Worm (Caenorhabditis elegans): ENCODE results near the gene Y32B12B.8.

The Y32B12B.8 gene

DNA sequence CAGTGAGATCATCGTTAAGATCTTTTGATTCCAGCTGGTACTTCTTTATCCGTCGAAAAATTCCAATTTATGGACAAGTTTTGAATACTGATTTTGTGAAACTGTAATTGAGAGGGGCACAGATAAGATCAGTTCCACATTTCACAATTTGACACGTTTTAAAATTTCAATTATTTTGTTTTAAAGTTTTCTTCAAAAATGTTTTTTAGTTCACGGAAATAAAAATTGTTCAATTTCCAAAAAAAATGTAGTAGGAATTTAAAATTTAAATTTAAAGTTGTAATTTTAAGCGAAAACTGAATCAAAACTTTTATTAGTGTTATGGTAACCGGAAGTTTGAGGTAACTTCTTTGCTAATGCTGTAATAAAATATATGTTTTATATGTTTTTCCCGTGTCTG, 17.7 kb upstream of the Y32B12B.8 start, which contains the start of gene F36D3.4:
F36D3.4 (minus strand) TSS at position 101 of the 400 bp plus-strand sequence.
- TF ChIP-seq klf-2 (GFP tag; conservative IDR thresholded peaks at IDR 0.05) (no peak), ztf-29 (GFP tag; IDR thresholded peaks at IDR 0.05) (no peak), ztf-23 (GFP tag; IDR thresholded peaks at IDR 0.05) (no peak), flt-1 (GFP tag; IDR thresholded peaks at IDR 0.05) (no peak), T22C8.4 (GFP tag; IDR thresholded peaks at IDR 0.05) (no peak), med-1 (GFP tag; optimal IDR thresholded peaks at IDR 0.05; ENCODE audit: insufficient read depth) (no peak), ref-1 (GFP tag; conservative IDR thresholded peaks at IDR 0.05) (no peak), tab-1 (GFP tag; IDR thresholded peaks at IDR 0.05) (no peak), cog-1 (tag; optimal IDR thresholded peaks at IDR 0.05) (no peak)

DNA sequence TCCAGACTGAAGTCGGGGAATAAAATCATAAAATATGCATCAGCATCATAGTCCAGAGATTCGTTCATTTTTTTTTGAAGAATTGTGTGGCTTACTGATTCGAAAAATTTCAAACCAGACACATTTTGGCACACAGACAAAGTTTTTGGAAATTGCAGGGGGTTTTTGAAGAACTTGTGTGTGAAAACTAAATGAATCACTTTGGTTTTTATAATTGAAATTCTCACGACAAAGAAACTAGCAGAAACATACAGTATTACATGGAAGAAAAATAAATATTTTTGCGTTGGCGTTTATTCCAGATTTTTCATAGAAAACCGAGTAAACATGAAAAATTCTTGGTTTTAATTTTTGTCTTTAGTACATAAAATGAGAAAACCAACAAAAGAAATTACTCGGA, 13.0 kb upstream of the Y32B12B.8 start, which contains the start of gene srw-34:
srw-34 (minus strand) TSS at position 101 of the 400 bp plus-strand sequence.
- no peak for TF ChIP-seq tab-1 (GFP tag; IDR thresholded peaks at IDR 0.05)
- TF ChIP-seq med-1 (GFP tag; optimal IDR thresholded peaks at IDR 0.05; ENCODE audit: insufficient read depth), result no peak
- no peak for TF ChIP-seq T22C8.4 (GFP tag; IDR thresholded peaks at IDR 0.05)
- no peak for TF ChIP-seq ref-1 (GFP tag; conservative IDR thresholded peaks at IDR 0.05)
- no peak for TF ChIP-seq klf-2 (GFP tag; conservative IDR thresholded peaks at IDR 0.05)
- no peak for TF ChIP-seq flt-1 (GFP tag; IDR thresholded peaks at IDR 0.05)
- no peak for TF ChIP-seq cog-1 (tag; optimal IDR thresholded peaks at IDR 0.05)
- TF ChIP-seq ztf-29 (GFP tag; IDR thresholded peaks at IDR 0.05), result no peak
- TF ChIP-seq ztf-23 (GFP tag; IDR thresholded peaks at IDR 0.05), result no peak

DNA sequence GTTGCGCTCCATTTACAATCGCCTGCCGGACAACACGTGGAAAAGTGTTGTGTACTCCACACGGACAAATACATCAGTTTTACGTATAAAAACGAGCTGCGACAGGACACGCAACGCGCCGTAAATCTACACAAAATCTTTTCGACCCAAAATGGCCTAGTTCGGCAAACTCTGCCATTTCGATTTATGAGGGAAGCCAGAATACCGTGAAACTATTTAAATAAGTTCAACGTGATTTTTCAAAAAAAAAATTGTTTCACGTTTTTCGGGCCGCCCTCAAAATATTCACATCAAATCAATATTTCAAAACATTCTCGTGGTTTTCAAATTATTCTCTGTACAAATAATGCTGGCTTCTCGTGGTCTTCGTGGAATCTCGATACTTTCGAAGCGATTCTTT, 8.4 kb upstream of the Y32B12B.8 start, which contains the start of gene F36D3.8:
F36D3.8 (plus strand) TSS at position 301 of the 400 bp plus-strand sequence.
- TF ChIP-seq T22C8.4 (GFP tag; IDR thresholded peaks at IDR 0.05), result no peak
- TF ChIP-seq cog-1 (tag; optimal IDR thresholded peaks at IDR 0.05), result no peak
- no peak for TF ChIP-seq ztf-29 (GFP tag; IDR thresholded peaks at IDR 0.05)
- TF ChIP-seq klf-2 (GFP tag; conservative IDR thresholded peaks at IDR 0.05), result no peak
- no peak for TF ChIP-seq ztf-23 (GFP tag; IDR thresholded peaks at IDR 0.05)
- TF ChIP-seq flt-1 (GFP tag; IDR thresholded peaks at IDR 0.05), result no peak
- no peak for TF ChIP-seq ref-1 (GFP tag; conservative IDR thresholded peaks at IDR 0.05)
- no peak for TF ChIP-seq tab-1 (GFP tag; IDR thresholded peaks at IDR 0.05)
- no peak for TF ChIP-seq med-1 (GFP tag; optimal IDR thresholded peaks at IDR 0.05; ENCODE audit: insufficient read depth)

DNA sequence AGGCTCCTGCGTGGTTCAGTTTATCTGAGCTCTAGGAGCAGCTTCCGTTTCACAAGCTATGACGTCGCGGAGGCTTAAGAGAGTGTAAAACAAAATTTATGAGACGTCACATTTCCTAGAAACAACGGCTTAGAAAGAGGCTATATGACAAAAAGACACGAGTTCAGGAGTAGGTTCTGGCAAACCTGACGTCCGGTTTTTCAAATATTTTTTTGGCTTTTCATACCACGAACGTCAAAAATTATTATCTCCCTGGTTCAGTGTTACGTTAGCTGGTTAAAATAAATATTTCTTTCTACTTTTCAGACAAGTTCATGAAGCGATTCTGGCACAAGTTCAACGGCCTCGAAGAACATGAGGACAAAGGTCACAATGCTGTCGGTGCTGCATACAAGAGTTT, 7.5 kb upstream of the Y32B12B.8 start, which contains the start of gene F36D3.16:
F36D3.16 (plus strand) TSS at position 301 of the 400 bp plus-strand sequence.
- TF ChIP-seq flt-1 (GFP tag; IDR thresholded peaks at IDR 0.05) (no peak), cog-1 (tag; optimal IDR thresholded peaks at IDR 0.05) (no peak), T22C8.4 (GFP tag; IDR thresholded peaks at IDR 0.05) (no peak), tab-1 (GFP tag; IDR thresholded peaks at IDR 0.05) (no peak), ref-1 (GFP tag; conservative IDR thresholded peaks at IDR 0.05) (no peak), ztf-29 (GFP tag; IDR thresholded peaks at IDR 0.05) (no peak), klf-2 (GFP tag; conservative IDR thresholded peaks at IDR 0.05) (no peak), med-1 (GFP tag; optimal IDR thresholded peaks at IDR 0.05; ENCODE audit: insufficient read depth) (no peak), ztf-23 (GFP tag; IDR thresholded peaks at IDR 0.05) (no peak)

DNA sequence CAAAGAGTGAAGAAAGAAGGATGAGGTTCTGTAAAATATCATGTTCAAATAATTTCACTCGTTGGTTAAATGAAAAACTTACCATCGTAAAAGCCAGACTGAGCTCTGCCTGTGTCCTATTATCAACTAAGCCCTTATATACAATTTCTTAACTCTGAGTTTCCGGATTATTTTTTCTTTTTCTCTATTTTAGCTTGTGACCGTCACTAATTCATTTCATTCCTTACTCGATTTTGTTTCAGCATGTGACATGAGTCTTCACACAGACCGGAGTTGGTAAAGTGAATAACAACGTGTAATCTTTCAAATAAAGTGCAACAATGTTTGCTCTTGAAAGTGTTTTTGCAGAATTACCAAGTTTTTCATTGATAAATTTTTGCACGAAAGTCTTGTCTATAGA, 1.3 kb upstream of the Y32B12B.8 start, which contains the start of gene cpr-2:
cpr-2 (minus strand) TSS at position 101 of the 400 bp plus-strand sequence.
- no peak for TF ChIP-seq klf-2 (GFP tag; conservative IDR thresholded peaks at IDR 0.05)
- no peak for TF ChIP-seq ref-1 (GFP tag; conservative IDR thresholded peaks at IDR 0.05)
- TF ChIP-seq ztf-23 (GFP tag; IDR thresholded peaks at IDR 0.05), result no peak
- TF ChIP-seq ztf-29 (GFP tag; IDR thresholded peaks at IDR 0.05), result no peak
- no peak for TF ChIP-seq T22C8.4 (GFP tag; IDR thresholded peaks at IDR 0.05)
- TF ChIP-seq med-1 (GFP tag; optimal IDR thresholded peaks at IDR 0.05; ENCODE audit: insufficient read depth), result no peak
- TF ChIP-seq tab-1 (GFP tag; IDR thresholded peaks at IDR 0.05), result no peak
- no peak for TF ChIP-seq cog-1 (tag; optimal IDR thresholded peaks at IDR 0.05)
- TF ChIP-seq flt-1 (GFP tag; IDR thresholded peaks at IDR 0.05), result no peak

DNA sequence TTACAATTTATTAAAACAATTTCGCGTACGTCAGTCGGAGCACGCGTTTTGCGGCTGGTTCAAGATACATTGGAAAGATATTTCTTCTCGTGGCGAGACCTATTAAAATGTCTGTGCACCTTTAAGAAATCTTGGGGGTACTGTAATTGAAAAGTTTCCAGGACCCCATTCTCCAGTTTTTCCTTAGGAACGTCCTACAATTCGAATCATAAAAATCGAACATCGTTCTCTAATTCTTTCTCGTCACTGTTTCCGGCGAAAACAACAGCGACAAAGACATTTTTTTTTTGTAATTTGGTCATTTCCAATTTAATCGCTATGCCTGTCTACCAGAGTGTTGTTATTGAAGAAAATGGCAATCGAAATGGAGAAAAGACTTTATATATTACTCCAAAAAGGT, 1.4 kb downstream of the Y32B12B.8 start, which contains the start of gene Y32B12B.1:
Y32B12B.1 (plus strand) TSS at position 301 of the 400 bp plus-strand sequence.
- TF ChIP-seq klf-2 (GFP tag; conservative IDR thresholded peaks at IDR 0.05) (no peak), tab-1 (GFP tag; IDR thresholded peaks at IDR 0.05) (no peak), T22C8.4 (GFP tag; IDR thresholded peaks at IDR 0.05) (no peak), ztf-23 (GFP tag; IDR thresholded peaks at IDR 0.05) (no peak), flt-1 (GFP tag; IDR thresholded peaks at IDR 0.05) (no peak), cog-1 (tag; optimal IDR thresholded peaks at IDR 0.05) (no peak)

DNA sequence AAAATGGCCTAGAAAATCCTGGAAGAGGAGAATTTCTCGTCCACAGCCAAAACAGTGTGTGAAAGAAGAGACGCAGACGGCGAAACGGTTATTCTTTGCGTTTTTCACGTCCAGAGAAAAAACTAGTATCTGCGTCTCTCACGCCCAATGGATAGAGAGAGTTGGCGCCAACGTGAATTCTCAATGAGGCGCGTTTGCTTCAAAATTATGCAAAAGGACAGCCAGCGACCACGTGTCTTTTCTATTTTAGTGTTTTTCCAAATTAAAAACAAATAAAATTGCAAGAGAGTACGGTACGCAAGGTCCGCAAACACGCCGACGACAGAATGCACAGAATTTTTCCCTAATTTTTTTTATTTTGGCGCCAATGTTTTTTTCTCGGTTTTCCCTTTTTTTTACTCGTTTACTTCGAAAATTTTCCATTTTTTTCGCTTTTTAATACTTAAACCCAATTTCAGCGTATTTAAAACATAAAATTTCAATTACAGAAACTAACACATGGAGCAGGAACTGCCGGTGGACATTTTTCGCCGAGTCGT, 2.7 kb downstream of the Y32B12B.8 start, which contains the start of gene Y32B12B.2:
Y32B12B.2 (plus strand) TSS at position 489 of the 539 bp plus-strand sequence.
- TF ChIP-seq ztf-23 (GFP tag; IDR thresholded peaks at IDR 0.05), result no peak
- TF ChIP-seq flt-1 (GFP tag; IDR thresholded peaks at IDR 0.05), result 0 out of 2 replicates have a peak, but pooled peaks have one; percentile 27
- TF ChIP-seq ref-1 (GFP tag; conservative IDR thresholded peaks at IDR 0.05), result no peak

DNA sequence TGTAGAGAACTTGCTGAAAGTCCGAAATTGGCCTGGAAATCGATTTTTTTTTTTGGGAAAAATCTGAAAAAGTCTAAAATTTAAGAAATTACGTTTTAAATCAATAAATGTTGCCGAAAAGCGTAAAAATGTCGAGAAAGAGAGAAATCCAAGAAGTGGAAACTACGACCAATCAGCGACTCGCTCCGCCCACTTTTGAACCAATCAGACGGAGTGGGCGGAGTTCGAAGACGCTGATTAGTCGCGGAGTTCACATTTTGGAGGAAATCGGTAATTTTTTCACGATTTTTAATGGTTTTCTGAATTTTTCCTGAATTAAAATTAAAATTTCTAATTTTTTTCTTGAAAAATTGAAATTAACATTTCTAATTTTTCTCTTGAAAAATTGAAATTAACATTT, 4.4 kb downstream of the Y32B12B.8 start:
- TF ChIP-seq T22C8.4 (GFP tag; IDR thresholded peaks at IDR 0.05) (no peak), ztf-23 (GFP tag; IDR thresholded peaks at IDR 0.05) (no peak), klf-2 (GFP tag; conservative IDR thresholded peaks at IDR 0.05) (no peak), ref-1 (GFP tag; conservative IDR thresholded peaks at IDR 0.05) (no peak), med-1 (GFP tag; optimal IDR thresholded peaks at IDR 0.05; ENCODE audit: insufficient read depth) (no peak), flt-1 (GFP tag; IDR thresholded peaks at IDR 0.05) (no peak), cog-1 (tag; optimal IDR thresholded peaks at IDR 0.05) (no peak), ztf-29 (GFP tag; IDR thresholded peaks at IDR 0.05) (no peak), tab-1 (GFP tag; IDR thresholded peaks at IDR 0.05) (no peak)

DNA sequence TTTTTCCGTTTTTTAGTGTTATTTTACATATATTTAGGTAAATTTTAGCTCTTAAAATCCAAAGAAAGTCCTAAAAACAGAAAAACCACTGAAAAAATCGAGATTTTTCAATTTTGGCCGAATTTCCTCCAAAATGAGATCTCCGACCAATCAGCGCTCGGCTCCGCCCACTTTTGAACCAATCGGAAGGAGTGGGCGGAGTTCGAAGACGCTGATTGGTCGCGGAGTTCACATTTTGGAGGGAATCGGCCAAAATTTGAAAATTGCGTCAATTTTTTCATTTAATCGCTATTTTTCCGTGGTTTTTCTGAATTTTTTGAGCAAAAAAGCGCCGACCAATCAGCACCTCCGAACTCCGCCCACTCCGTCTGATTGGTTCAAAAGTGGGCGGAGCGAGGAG, 5.4 kb downstream of the Y32B12B.8 start:
- no peak for TF ChIP-seq ztf-23 (GFP tag; IDR thresholded peaks at IDR 0.05)
- TF ChIP-seq T22C8.4 (GFP tag; IDR thresholded peaks at IDR 0.05), result no peak
- TF ChIP-seq med-1 (GFP tag; optimal IDR thresholded peaks at IDR 0.05; ENCODE audit: insufficient read depth), result no peak
- no peak for TF ChIP-seq ztf-29 (GFP tag; IDR thresholded peaks at IDR 0.05)
- TF ChIP-seq tab-1 (GFP tag; IDR thresholded peaks at IDR 0.05), result no peak
- no peak for TF ChIP-seq cog-1 (tag; optimal IDR thresholded peaks at IDR 0.05)
- TF ChIP-seq flt-1 (GFP tag; IDR thresholded peaks at IDR 0.05), result no peak
- no peak for TF ChIP-seq klf-2 (GFP tag; conservative IDR thresholded peaks at IDR 0.05)

Data from whole organism, midembryonic.